Fruit fly (Drosophila melanogaster) whole organism, pupa: Measurements from ENCODE around the gene cactin.

Source experiments
- CG10348 ChIP-seq: fragments of 200-800 bp; sonication (Bioruptor generic); IDR thresholded peaks from 2 replicates; pipeline ENCODE4 v1.3.6; 2022; ENCODE audit warnings: missing biosample characterization, missing genetic modification characterization
- fd96Ca ChIP-seq: fragments of 200-800 bp; sonication (Bioruptor generic); IDR thresholded peaks from 3 replicates; pipeline ENCODE4 v1.3.6; 2022; ENCODE audit warnings: missing biosample characterization, missing genetic modification characterization

DNA sequence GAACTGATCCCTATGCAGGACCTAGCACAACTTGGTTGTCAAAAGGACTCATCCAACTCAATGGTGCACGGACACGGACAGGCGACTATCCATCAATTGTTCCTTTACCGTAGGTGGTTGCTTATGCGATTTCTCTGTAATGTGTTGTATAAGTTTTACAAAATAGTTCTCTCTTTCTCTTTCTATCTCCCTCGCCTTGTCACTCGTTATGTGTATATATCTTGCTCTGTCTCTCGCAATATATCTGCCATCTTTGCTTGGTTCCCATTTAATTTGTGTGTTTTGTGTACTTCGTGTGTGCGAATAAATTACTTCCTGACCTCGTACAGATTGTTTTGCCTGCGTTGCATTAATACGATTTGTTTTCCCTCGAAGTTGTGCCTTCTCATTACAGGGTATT lies 46.8 kb downstream of the cactin start:
- TF ChIP-seq CG10348 (no peak), fd96Ca (GFP tag; lab: Robert Waterston, UW) (no peak)
